Fruit fly (Drosophila melanogaster): ENCODE data around the gene Sap47.

Gene Sap47

dm6 chr3R:15972979-15973486, 38.1 kb downstream of the Sap47 start, which contains the start of gene Hel89B (continued):
- TF ChIP-seq fd85E (GFP tag; optimal IDR thresholded peaks at IDR 0.05) (no peak), vri (GFP tag; optimal IDR thresholded peaks at IDR 0.05) (no peak), CG9139 (GFP tag; optimal IDR thresholded peaks at IDR 0.05) (no peak), CG11762 (GFP tag; optimal IDR thresholded peaks at IDR 0.05; ENCODE audit: insufficient read depth) (no peak), CG11294 (GFP tag; IDR thresholded peaks at IDR 0.05) (no peak), dac (GFP tag; optimal IDR thresholded peaks at IDR 0.05) (peak; percentile 36), Ets96B (tag; optimal IDR thresholded peaks at IDR 0.05) (no peak), lz (GFP tag; optimal IDR thresholded peaks at IDR 0.05) (peak; percentile 53), Hr38 (GFP tag; optimal IDR thresholded peaks at IDR 0.05) (no peak), Sox14 (GFP tag; optimal IDR thresholded peaks at IDR 0.05) (peak; percentile 41), Sox15 (GFP tag; optimal IDR thresholded peaks at IDR 0.05) (peak; percentile 49), CG10669 (GFP tag; optimal IDR thresholded peaks at IDR 0.05) (no peak), net (GFP tag; optimal IDR thresholded peaks at IDR 0.05) (peak; percentile 34), Met (GFP tag; optimal IDR thresholded peaks at IDR 0.05) (peak; percentile 35), CG34406 (GFP tag; optimal IDR thresholded peaks at IDR 0.05) (no peak), dsx (GFP tag; optimal IDR thresholded peaks at IDR 0.05; ENCODE audit: poor library complexity, severe bottlenecking) (no peak), CG32006 (GFP tag; optimal IDR thresholded peaks at IDR 0.05) (peak; percentile 59), Sox102F (GFP tag; optimal IDR thresholded peaks at IDR 0.05) (no peak), Blimp-1 (GFP tag; optimal IDR thresholded peaks at IDR 0.05) (no peak), spab (GFP tag; optimal IDR thresholded peaks at IDR 0.05) (no peak)

- TF ChIP-seq dac (GFP tag; optimal IDR thresholded peaks at IDR 0.05) (no peak), Eip93F (GFP tag; optimal IDR thresholded peaks at IDR 0.05) (no peak), esn (GFP tag; optimal IDR thresholded peaks at IDR 0.05) (no peak), Eip75B (GFP tag; optimal IDR thresholded peaks at IDR 0.05) (peak; percentile 25), pdm3 (GFP tag; optimal IDR thresholded peaks at IDR 0.05) (no peak), Sox14 (GFP tag; optimal IDR thresholded peaks at IDR 0.05) (peak; percentile 38), lz (GFP tag; optimal IDR thresholded peaks at IDR 0.05) (no peak), dsx (GFP tag; optimal IDR thresholded peaks at IDR 0.05; ENCODE audit: poor library complexity, severe bottlenecking) (peak; percentile 75), ss (GFP tag; optimal IDR thresholded peaks at IDR 0.05) (peak in 1 of 2 experiments; percentile 28), CG16779 (tag; optimal IDR thresholded peaks at IDR 0.05) (no peak), Sox15 (GFP tag; optimal IDR thresholded peaks at IDR 0.05) (no peak), CG3032 (tag; optimal IDR thresholded peaks at IDR 0.05) (no peak), fd59A (GFP tag; optimal IDR thresholded peaks at IDR 0.05) (no peak), CG6854 (GFP tag; optimal IDR thresholded peaks at IDR 0.05) (no peak), acj6 (GFP tag; optimal IDR thresholded peaks at IDR 0.05) (no peak), Eip78C (GFP tag) (peak; percentile 24), CG34406 (GFP tag; optimal IDR thresholded peaks at IDR 0.05) (no peak), CG1621 (tag; optimal IDR thresholded peaks at IDR 0.05) (peak; percentile 6), CG6276 (GFP tag; optimal IDR thresholded peaks at IDR 0.05) (no peak), Met (GFP tag; optimal IDR thresholded peaks at IDR 0.05) (peak; percentile 16), CG8632 (GFP tag; optimal IDR thresholded peaks at IDR 0.05) (no peak), CG7368 (GFP tag; optimal IDR thresholded peaks at IDR 0.05) (no peak), spab (GFP tag; optimal IDR thresholded peaks at IDR 0.05) (no peak), CG11762 (GFP tag; optimal IDR thresholded peaks at IDR 0.05; ENCODE audit: insufficient read depth) (no peak), CG3919 (GFP tag; optimal IDR thresholded peaks at IDR 0.05) (peak; percentile 3), fkh (GFP tag; optimal IDR thresholded peaks at IDR 0.05) (peak; percentile 72), Gug (GFP tag; IDR thresholded peaks at IDR 0.05) (no peak), CG9139 (GFP tag; optimal IDR thresholded peaks at IDR 0.05) (peak; percentile 42), CG6808 (GFP tag; optimal IDR thresholded peaks at IDR 0.05) (no peak), Blimp-1 (GFP tag; optimal IDR thresholded peaks at IDR 0.05) (peak; percentile 32), salr (GFP tag; optimal IDR thresholded peaks at IDR 0.05) (no peak), Hr4 (GFP tag; optimal IDR thresholded peaks at IDR 0.05) (no peak), Lpt (GFP tag; optimal IDR thresholded peaks at IDR 0.05) (no peak), CG8119 (GFP tag; IDR thresholded peaks at IDR 0.05) (no peak), Hr39 (GFP tag; optimal IDR thresholded peaks at IDR 0.05) (no peak), CG11902 (GFP tag; optimal IDR thresholded peaks at IDR 0.05) (no peak), fd85E (GFP tag; optimal IDR thresholded peaks at IDR 0.05) (no peak), topi (GFP tag; optimal IDR thresholded peaks at IDR 0.05) (no peak), CG6163 (GFP tag; IDR thresholded peaks at IDR 0.05) (no peak), OdsH (GFP tag; optimal IDR thresholded peaks at IDR 0.05) (no peak)
Measured at dm6 chr3R:15973488-15973975, 38.6 kb downstream of the Sap47 start.

Data from whole organism, prepupa.